Worm (Caenorhabditis elegans) whole organism, L1 larva: ENCODE results near the gene Y75B12B.10.

Source experiments
- aha-1 ChIP-seq: fragments of 150-350 bp; optimal IDR thresholded peaks from 2 replicates; lab custom pipeline; 2014; ENCODE audit warnings: missing biosample characterization, missing genetic modification characterization
- ceh-8 ChIP-seq: fragments of 200-800 bp; sonication (Bioruptor generic); optimal IDR thresholded peaks from 2 replicates; lab custom pipeline; 2018; ENCODE audit warnings: mild to moderate bottlenecking, missing genetic modification characterization, moderate library complexity, missing compliant biosample characterization
- ceh-82 ChIP-seq, 3 experiments: fragments of 150-350 bp in 1 of 3; sonication (generic microtip) in 2 of 3; optimal IDR thresholded peaks; 2 replicates each; lab custom pipeline; 2014 to 2017; ENCODE audit warnings: missing biosample characterization in 3 of 3, missing genetic modification characterization in 3 of 3
- fkh-4 ChIP-seq: sonication (generic microtip); optimal IDR thresholded peaks from 2 replicates; lab custom pipeline; 2016; ENCODE audit warnings: missing compliant biosample characterization, missing genetic modification characterization, borderline replicate concordance
- lin-14 ChIP-seq: fragments of 200-800 bp; sonication (Bioruptor generic); optimal IDR thresholded peaks from 2 replicates; lab custom pipeline; 2018; ENCODE audit warnings: mild to moderate bottlenecking, missing genetic modification characterization, moderate library complexity, missing compliant biosample characterization
- nhr-12 ChIP-seq: sonication (generic microtip); optimal IDR thresholded peaks from 2 replicates; lab custom pipeline; 2017; ENCODE audit warnings: missing biosample characterization, missing genetic modification characterization
- nhr-76 ChIP-seq: sonication (generic microtip); optimal IDR thresholded peaks from 2 replicates; lab custom pipeline; 2017; ENCODE audit warnings: missing biosample characterization, missing genetic modification characterization
- rnt-1 ChIP-seq: sonication (generic microtip); optimal IDR thresholded peaks from 2 replicates; lab custom pipeline; 2016; ENCODE audit warnings: mild to moderate bottlenecking, missing genetic modification characterization, moderate library complexity, missing compliant biosample characterization
- tbx-2 ChIP-seq: sonication (generic microtip); optimal IDR thresholded peaks from 2 replicates; lab custom pipeline; 2016; ENCODE audit warnings: missing genetic modification characterization, missing compliant biosample characterization
- unc-130 ChIP-seq: fragments of 150-350 bp; optimal IDR thresholded peaks from 2 replicates; lab custom pipeline; 2017; ENCODE audit warnings: missing biosample characterization, missing genetic modification characterization, inconsistent platforms
- vab-15 ChIP-seq: sonication (generic microtip); optimal IDR thresholded peaks from 2 replicates; lab custom pipeline; 2017; ENCODE audit warnings: missing genotype, mild to moderate bottlenecking, missing genetic modification characterization, missing compliant biosample characterization

DNA sequence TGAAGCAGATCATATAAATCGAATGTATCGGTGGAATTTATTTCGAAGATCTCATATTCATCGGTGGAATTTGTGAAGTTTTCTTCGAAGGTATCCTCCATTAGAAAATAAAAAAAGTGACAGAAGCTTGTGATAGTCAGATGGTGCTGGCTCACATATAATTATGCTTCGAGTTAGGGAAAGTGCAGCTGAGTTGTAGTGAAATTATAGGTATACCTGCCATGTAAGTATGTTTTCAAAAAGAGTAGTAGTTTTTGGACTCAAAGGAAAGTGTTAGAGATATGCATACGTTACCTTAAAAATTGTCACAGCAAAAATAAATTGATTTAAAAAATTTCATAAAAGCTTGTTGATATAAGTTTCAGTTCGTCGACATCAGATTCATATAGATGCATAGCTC, 40.3 kb downstream of the Y75B12B.10 start, which contains the start of gene srw-11:
- no peak for TF ChIP-seq vab-15 (tag; lab: Kevin White, UChicago)
- no peak for TF ChIP-seq nhr-12
- TF ChIP-seq tbx-2 (tag; lab: Kevin White, UChicago) = no peak
- TF ChIP-seq nhr-76 (tag; lab: Kevin White, UChicago) = no peak
- no peak for TF ChIP-seq aha-1
- TF ChIP-seq unc-130 (tag; lab: Kevin White, UChicago) = no peak
- TF ChIP-seq fkh-4 (tag; lab: Kevin White, UChicago) = no peak
- TF ChIP-seq rnt-1 (tag; lab: Kevin White, UChicago) = no peak
- TF ChIP-seq lin-14 = no peak
- no peak for TF ChIP-seq ceh-8 (GFP tag; lab: Kevin White, UChicago)
- TF ChIP-seq ceh-82 (tag; optimal IDR thresholded peaks at IDR 0.05; lab: Kevin White, UChicago) = no peak
